Worm (Caenorhabditis elegans): ENCODE data around the gene dhhc-5.

- TF ChIP-seq tra-1 (GFP tag; IDR thresholded peaks at IDR 0.05) (no peak), lir-3 (tag; optimal IDR thresholded peaks at IDR 0.05) (no peak), nhr-76 (tag; optimal IDR thresholded peaks at IDR 0.05) (no peak), lin-15B (tag; optimal IDR thresholded peaks at IDR 0.05) (no peak), jun-1 (tag; optimal IDR thresholded peaks at IDR 0.05) (no peak), nhr-48 (tag; optimal IDR thresholded peaks at IDR 0.05) (no peak), unc-62 (GFP tag; optimal IDR thresholded peaks at IDR 0.05 in 1 of 2) (no peak), unc-62 (tag; optimal IDR thresholded peaks at IDR 0.05) (no peak)
Measured at ce11 chrIII:6895677-6896076, 46.8 kb upstream of the dhhc-5 start.
